Fruit fly (Drosophila melanogaster) whole organism, embryonic: Measurements from ENCODE around the gene CG12773.

ENCODE experiments used
- Abd-B ChIP-seq: fragments of 200-800 bp; sonication (Bioruptor generic); optimal IDR thresholded peaks from 2 replicates; lab custom pipeline; 2018; ENCODE audit warnings: missing biosample characterization, mild to moderate bottlenecking, missing genetic modification characterization, moderate library complexity
- Awh ChIP-seq: fragments of 200-800 bp; sonication (Bioruptor generic); IDR thresholded peaks from 2 replicates; pipeline ENCODE4, ENCODE4 v1.3.6; 2022; ENCODE audit warnings: missing biosample characterization, missing genetic modification characterization
- CG10321 ChIP-seq: fragments of 200-800 bp; sonication (Bioruptor generic); IDR thresholded peaks from 2 replicates; pipeline ENCODE4 v1.3.6; 2022; ENCODE audit warnings: missing biosample characterization, missing genetic modification characterization
- CG11247 ChIP-seq: fragments of 200-800 bp; sonication (Bioruptor generic); IDR thresholded peaks from 2 replicates; pipeline ENCODE4 v1.3.6; 2022; ENCODE audit warnings: missing biosample characterization, missing genetic modification characterization
- CG11504 ChIP-seq: fragments of 200-800 bp; sonication (Bioruptor generic); optimal IDR thresholded peaks from 3 replicates; lab custom pipeline; 2019; ENCODE audit warnings: missing biosample characterization, mild to moderate bottlenecking, missing genetic modification characterization, moderate library complexity
- CG12219 ChIP-seq: fragments of 200-800 bp; sonication (Bioruptor generic); optimal IDR thresholded peaks from 3 replicates; lab custom pipeline; 2018; ENCODE audit warnings: missing biosample characterization, mild to moderate bottlenecking, missing genetic modification characterization
- CG14710 ChIP-seq: fragments of 200-800 bp; sonication (Bioruptor generic); optimal IDR thresholded peaks from 3 replicates; lab custom pipeline; 2019; ENCODE audit warnings: missing biosample characterization, mild to moderate bottlenecking, missing genetic modification characterization, moderate library complexity
- CG16813 ChIP-seq: fragments of 200-800 bp; sonication (Bioruptor generic); IDR thresholded peaks from 3 replicates; pipeline ENCODE4 v1.3.6; 2022; ENCODE audit warnings: missing biosample characterization, missing genetic modification characterization; ENCODE audit not compliant: partially characterized antibody
- CG17186 ChIP-seq: fragments of 200-800 bp; sonication (Bioruptor generic); optimal IDR thresholded peaks from 3 replicates; lab custom pipeline; 2017; ENCODE audit warnings: missing biosample characterization, missing genetic modification reagents, missing genetic modification characterization
- CG17361 ChIP-seq: fragments of 200-800 bp; sonication (Bioruptor generic); IDR thresholded peaks from 3 replicates; pipeline ENCODE4 v1.3.6; 2022; ENCODE audit warnings: missing biosample characterization, missing genetic modification characterization
- CG18764 ChIP-seq: fragments of 200-800 bp; sonication (Bioruptor generic); optimal IDR thresholded peaks from 3 replicates; lab custom pipeline; 2016; ENCODE audit warnings: missing biosample characterization, missing genetic modification characterization
- CG2678 ChIP-seq: fragments of 200-800 bp; sonication (Bioruptor generic); optimal IDR thresholded peaks from 3 replicates; lab custom pipeline; 2019; ENCODE audit warnings: missing biosample characterization, mild to moderate bottlenecking, missing genetic modification characterization, moderate library complexity
- CG2875 ChIP-seq: fragments of 200-800 bp; sonication (Bioruptor generic); optimal IDR thresholded peaks from 2 replicates; lab custom pipeline; 2017; ENCODE audit warnings: missing biosample characterization, mild to moderate bottlenecking, missing genetic modification characterization, missing genetic modification reagents
- CG30020 ChIP-seq: fragments of 200-800 bp; optimal IDR thresholded peaks from 2 replicates; lab custom pipeline; 2019; ENCODE audit warnings: missing biosample characterization, mild to moderate bottlenecking, missing genetic modification characterization, moderate library complexity
- CG34224 ChIP-seq: fragments of 200-800 bp; sonication (Bioruptor generic); IDR thresholded peaks from 3 replicates; pipeline ENCODE4 v1.3.6; 2022; ENCODE audit warnings: missing biosample characterization, missing genetic modification characterization; ENCODE audit not compliant: partially characterized antibody
- CG4360 ChIP-seq: fragments of 200-800 bp; sonication (Bioruptor generic); IDR thresholded peaks from 2 replicates; pipeline ENCODE4 v1.3.6; 2022; ENCODE audit warnings: missing biosample characterization, missing genetic modification characterization
- CG43689 ChIP-seq: fragments of 200-800 bp; sonication (Bioruptor generic); IDR thresholded peaks from 2 replicates; pipeline ENCODE4 v1.3.6; 2022; ENCODE audit warnings: missing biosample characterization, missing genetic modification characterization
- CG7839 ChIP-seq: fragments of 200-800 bp; sonication (Bioruptor generic); optimal IDR thresholded peaks from 3 replicates; lab custom pipeline; 2018; ENCODE audit warnings: missing biosample characterization, mild to moderate bottlenecking, missing genetic modification characterization, moderate library complexity
- CG8944 ChIP-seq: fragments of 200-800 bp; sonication (Bioruptor generic); optimal IDR thresholded peaks from 3 replicates; lab custom pipeline; 2016; ENCODE audit warnings: missing biosample characterization, missing genetic modification characterization
- CG9437 ChIP-seq: fragments of 200-800 bp; sonication (Bioruptor generic); optimal IDR thresholded peaks from 2 replicates; lab custom pipeline; 2018; ENCODE audit warnings: missing biosample characterization, mild to moderate bottlenecking, missing genetic modification characterization
- Chrac-16 ChIP-seq: fragments of 200-800 bp; sonication (Bioruptor generic); optimal IDR thresholded peaks from 3 replicates; lab custom pipeline; 2016; ENCODE audit warnings: missing biosample characterization, missing genetic modification characterization
- CrebB ChIP-seq: fragments of 200-800 bp; sonication (Bioruptor generic); optimal IDR thresholded peaks from 3 replicates; lab custom pipeline; 2018; ENCODE audit warnings: missing biosample characterization, mild to moderate bottlenecking, missing genetic modification characterization
- D ChIP-seq, 2 experiments: fragments of 200-800 bp in 1 of 2; fragments of >200 bp in 1 of 2; sonication (Bioruptor generic) in 1 of 2; optimal IDR thresholded peaks; 2 replicates in 1 of 2; 3 replicates in 1 of 2; lab custom pipeline; 2017; ENCODE audit warnings: mild to moderate bottlenecking in 1 of 2, missing biosample characterization in 1 of 2, missing genetic modification characterization in 1 of 2, missing genetic modification reagents in 1 of 2
- D19A ChIP-seq: fragments of 200-800 bp; optimal IDR thresholded peaks from 3 replicates; lab custom pipeline; 2019; ENCODE audit warnings: missing biosample characterization, mild to moderate bottlenecking, missing genetic modification characterization, moderate library complexity
- HmgZ ChIP-seq: fragments of 200-800 bp; sonication (Bioruptor generic); optimal IDR thresholded peaks from 2 replicates; lab custom pipeline; 2018; ENCODE audit warnings: missing biosample characterization, mild to moderate bottlenecking, missing genetic modification characterization
- Hr78 ChIP-seq, 2 experiments: fragments of 200-800 bp in 1 of 2; fragments of >200 bp in 1 of 2; sonication (Bioruptor generic) in 1 of 2; optimal IDR thresholded peaks; 2 replicates each; lab custom pipeline; 2017 to 2019; ENCODE audit warnings: missing biosample characterization in 2 of 2, missing genetic modification characterization in 2 of 2, mild to moderate bottlenecking in 1 of 2, moderate library complexity in 1 of 2
- Ptx1 ChIP-seq: fragments of 200-800 bp; sonication (Bioruptor generic); IDR thresholded peaks from 2 replicates; pipeline ENCODE4 v1.3.6; 2022; ENCODE audit warnings: missing biosample characterization, missing genetic modification characterization
- Scr ChIP-seq: fragments of 200-800 bp; sonication (Bioruptor generic); IDR thresholded peaks from 2 replicates; pipeline ENCODE4 v1.3.6; 2022; ENCODE audit warnings: missing biosample characterization, missing genetic modification characterization; ENCODE audit not compliant: partially characterized antibody
- Sry-β ChIP-seq: fragments of 200-800 bp; sonication (Bioruptor generic); optimal IDR thresholded peaks from 2 replicates; lab custom pipeline; 2018; ENCODE audit warnings: missing biosample characterization, mild to moderate bottlenecking, missing genetic modification characterization, moderate library complexity
- Ssrp ChIP-seq: fragments of 200-800 bp; sonication (Bioruptor generic); optimal IDR thresholded peaks from 2 replicates; lab custom pipeline; 2018; ENCODE audit warnings: missing biosample characterization, mild to moderate bottlenecking, missing genetic modification characterization, moderate library complexity
- TFAM ChIP-seq: fragments of 200-800 bp; sonication (Bioruptor generic); optimal IDR thresholded peaks from 2 replicates; lab custom pipeline; 2017; ENCODE audit warnings: missing biosample characterization, missing genetic modification characterization, inconsistent platforms
- bab2 ChIP-seq: fragments of 200-800 bp; sonication (Bioruptor generic); optimal IDR thresholded peaks from 2 replicates; lab custom pipeline; 2016; ENCODE audit warnings: missing biosample characterization, missing genetic modification characterization
- cad ChIP-seq: fragments of >200 bp; optimal IDR thresholded peaks from 2 replicates; lab custom pipeline; 2017; ENCODE audit warnings: missing biosample characterization, missing genetic modification characterization
- dati ChIP-seq: fragments of 200-800 bp; sonication (Bioruptor generic); IDR thresholded peaks from 2 replicates; pipeline ENCODE4 v1.3.6; 2022; ENCODE audit warnings: missing biosample characterization, missing genetic modification characterization
- emc ChIP-seq: fragments of 200-800 bp; sonication (Bioruptor generic); optimal IDR thresholded peaks from 2 replicates; lab custom pipeline; 2016; ENCODE audit warnings: missing biosample characterization, missing genetic modification characterization
- ewg ChIP-seq: fragments of 200-800 bp; sonication (Bioruptor generic); optimal IDR thresholded peaks from 3 replicates; lab custom pipeline; 2017; ENCODE audit warnings: mild to moderate bottlenecking, missing biosample characterization, missing genetic modification reagents, missing genetic modification characterization
- fd64A ChIP-seq: fragments of 200-800 bp; sonication (Bioruptor generic); optimal IDR thresholded peaks from 3 replicates; lab custom pipeline; 2018; ENCODE audit warnings: missing biosample characterization, mild to moderate bottlenecking, missing genetic modification characterization
- insv ChIP-seq, 2 experiments: fragments of 200-800 bp; sonication (Bioruptor generic); optimal IDR thresholded peaks; 3 replicates each; lab custom pipeline; 2016 to 2018; ENCODE audit warnings: missing biosample characterization in 2 of 2, missing genetic modification characterization in 2 of 2
- knrl ChIP-seq: fragments of 200-800 bp; sonication (Bioruptor generic); IDR thresholded peaks from 3 replicates; pipeline ENCODE4 v1.3.6; 2022; ENCODE audit warnings: missing biosample characterization, missing genetic modification characterization; ENCODE audit not compliant: partially characterized antibody
- otp ChIP-seq: fragments of 200-800 bp; sonication (Bioruptor generic); IDR thresholded peaks from 3 replicates; pipeline ENCODE4, ENCODE4 v1.3.6; 2022; ENCODE audit warnings: missing biosample characterization, missing genetic modification characterization
- prd ChIP-seq, 3 experiments: fragments of >200 bp in 2 of 3; fragments of 200-800 bp in 1 of 3; sonication (Bioruptor generic) in 1 of 3; optimal IDR thresholded peaks in 2 of 3; IDR thresholded peaks in 1 of 3; 2 replicates in 2 of 3; 3 replicates in 1 of 3; pipeline versions ENCODE4 v1.3.6 to Lab custom; 2017 to 2022; ENCODE audit warnings: missing biosample characterization in 1 of 3, missing genetic modification characterization in 1 of 3
- sd ChIP-seq: fragments of 200-800 bp; sonication (Bioruptor generic); optimal IDR thresholded peaks from 3 replicates; lab custom pipeline; 2018; ENCODE audit warnings: missing biosample characterization, mild to moderate bottlenecking, missing genetic modification characterization, moderate library complexity
- shn ChIP-seq: fragments of 200-800 bp; sonication (Bioruptor generic); optimal IDR thresholded peaks from 3 replicates; lab custom pipeline; 2016; ENCODE audit warnings: missing biosample characterization, missing genetic modification characterization
- ssp ChIP-seq: fragments of 200-800 bp; sonication (Bioruptor generic); IDR thresholded peaks from 2 replicates; pipeline ENCODE4 v1.3.6; 2022; ENCODE audit warnings: missing biosample characterization, missing genetic modification characterization
- tap ChIP-seq: fragments of 200-800 bp; optimal IDR thresholded peaks from 3 replicates; lab custom pipeline; 2019; ENCODE audit warnings: missing biosample characterization, mild to moderate bottlenecking, missing genetic modification characterization, moderate library complexity
- usp ChIP-seq: fragments of >200 bp; optimal IDR thresholded peaks from 2 replicates; lab custom pipeline; 2017; ENCODE audit warnings: missing biosample characterization, missing genetic modification characterization
- vvl ChIP-seq: fragments of 200-800 bp; sonication (Bioruptor generic); IDR thresholded peaks from 2 replicates; pipeline ENCODE4 v1.3.6; 2022; ENCODE audit warnings: missing biosample characterization, missing genetic modification characterization

The CG12773 gene

DNA sequence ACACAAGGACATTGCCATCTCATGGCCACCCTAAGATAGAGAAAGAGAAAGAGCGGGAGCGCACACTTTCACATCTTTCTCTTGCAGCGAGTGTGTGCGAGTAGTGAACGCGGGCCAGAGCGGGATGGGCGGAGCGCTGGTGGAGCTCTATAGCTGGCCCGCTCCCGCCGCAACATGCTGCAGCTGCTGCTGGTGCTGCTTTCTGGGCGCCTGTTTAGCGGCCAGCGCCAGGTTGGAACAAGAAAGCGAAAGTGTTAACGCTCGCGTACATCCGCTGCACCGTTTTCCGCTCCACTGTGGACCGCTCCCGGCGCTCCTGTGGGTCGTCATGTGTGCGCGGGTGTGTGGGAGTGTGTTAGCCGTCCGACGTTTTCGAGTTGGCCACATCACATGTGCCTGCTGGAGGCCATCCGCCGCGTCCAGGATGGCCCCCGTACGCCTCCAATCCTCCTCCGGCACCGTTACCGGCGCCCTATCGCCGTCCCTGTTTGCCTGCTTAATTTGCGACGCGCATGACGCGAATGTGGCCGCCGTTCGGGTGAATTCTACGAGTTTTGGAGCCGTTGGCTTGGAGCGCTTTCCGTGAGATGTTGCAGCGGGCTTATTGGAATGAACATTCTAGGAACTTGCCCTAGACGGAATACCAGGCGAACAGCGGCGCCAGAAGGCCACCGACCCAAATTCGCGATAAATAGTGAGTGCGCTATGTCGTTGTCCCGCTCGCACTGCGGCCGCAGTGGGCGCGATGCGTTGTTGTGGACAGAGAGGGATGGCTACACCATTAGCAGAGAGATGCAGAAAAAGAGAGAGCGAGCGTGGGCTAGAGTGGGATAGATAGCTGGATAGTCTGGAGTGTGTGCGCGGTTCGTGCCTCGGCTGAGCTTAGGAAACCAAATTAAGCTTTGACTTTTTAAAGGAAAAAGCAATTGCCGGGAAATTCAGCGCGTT is 45.5 kb upstream of the CG12773 start (continued):
- TF ChIP-seq bab2 (GFP tag; lab: Kevin White, UChicago) (no peak), CG16813 (GFP tag; lab: Robert Waterston, UW) (no peak), shn (GFP tag; lab: Kevin White, UChicago) (peak; percentile 10), CG12219 (GFP tag; lab: Kevin White, UChicago) (no peak), ssp (no peak), cad (GFP tag; lab: Kevin White, UChicago) (no peak), Scr (peak; percentile 29; the same call in 1 of the 2 replicates), Chrac-16 (GFP tag; lab: Kevin White, UChicago) (no peak), sd (peak; percentile 83), CG43689 (no peak), CG18764 (no peak), Ssrp (tag; lab: Kevin White, UChicago) (no peak), CG17186 (GFP tag; lab: Kevin White, UChicago) (no peak), otp (GFP tag; lab: Robert Waterston, UW) (0 out of 3 replicates have a peak, but pooled peaks have one; percentile 5), emc (GFP tag; lab: Kevin White, UChicago) (no peak), CG34224 (GFP tag; lab: Robert Waterston, UW) (peak; percentile 39; the same call in 2 of the 3 replicates), fd64A (GFP tag; lab: Kevin White, UChicago) (peak; percentile 21), D19A (tag; lab: Kevin White, UChicago) (no peak), CG9437 (GFP tag; lab: Kevin White, UChicago) (no peak), tap (tag; lab: Kevin White, UChicago) (no peak), knrl (GFP tag; lab: Robert Waterston, UW) (peak; percentile 50; the same call in 1 of the 3 replicates), Hr78 (GFP tag; optimal IDR thresholded peaks at IDR 0.05; lab: Kevin White, UChicago) (no peak), CG4360 (peak; percentile 11; the same call in 1 of the 2 replicates), ewg (GFP tag; lab: Kevin White, UChicago) (peak; percentile 45), CG10321 (GFP tag; lab: Robert Waterston, UW) (peak; percentile 99), CG2678 (tag; lab: Kevin White, UChicago) (peak; percentile 2), CG8944 (GFP tag; lab: Kevin White, UChicago) (no peak), HmgZ (tag; lab: Kevin White, UChicago) (peak; percentile 71), TFAM (GFP tag; lab: Kevin White, UChicago) (no peak), CG14710 (tag; lab: Kevin White, UChicago) (peak; percentile 7), CG11504 (tag; lab: Kevin White, UChicago) (peak; percentile 60), Awh (GFP tag; lab: Robert Waterston, UW) (no peak), CG2875 (no peak), insv (GFP tag; optimal IDR thresholded peaks at IDR 0.05; lab: Kevin White, UChicago) (peak in 1 of 2 experiments; percentile 65), D (optimal IDR thresholded peaks at IDR 0.05; lab: Kevin White, UChicago) (no peak), D (GFP tag; optimal IDR thresholded peaks at IDR 0.05; lab: Kevin White, UChicago) (no peak), dati (GFP tag; lab: Robert Waterston, UW) (no peak), usp (no peak), Abd-B (no peak), Sry-β (no peak), vvl (peak; percentile 19; the same call in 1 of the 2 replicates), Ptx1 (GFP tag; lab: Robert Waterston, UW) (no peak), CrebB (tag; lab: Kevin White, UChicago) (peak; percentile 13), CG7839 (tag; lab: Kevin White, UChicago) (no peak), CG30020 (no peak), prd (optimal IDR thresholded peaks at IDR 0.05; lab: Kevin White, UChicago) (no peak), prd (GFP tag; IDR thresholded peaks at IDR 0.05; lab: Robert Waterston, UW) (no peak), CG17361 (GFP tag; lab: Robert Waterston, UW) (no peak), CG11247 (GFP tag; lab: Robert Waterston, UW) (no peak)
